Worm (Caenorhabditis elegans): ENCODE results near the gene Y73F4A.1.

Gene Y73F4A.1

ce11 chrIV:9002636-9003035 lies 42.5 kb downstream of the Y73F4A.1 start, which contains the start of gene C53D6.8:
Gene C53D6.8 (minus strand): TSS chrIV:9002736.
- TF ChIP-seq ztf-23 (GFP tag; IDR thresholded peaks at IDR 0.05): no peak
- TF ChIP-seq ref-1 (GFP tag; conservative IDR thresholded peaks at IDR 0.05): no peak
- TF ChIP-seq tab-1 (GFP tag; IDR thresholded peaks at IDR 0.05): no peak
- no peak for TF ChIP-seq cog-1 (tag; optimal IDR thresholded peaks at IDR 0.05)
- TF ChIP-seq ztf-29 (GFP tag; IDR thresholded peaks at IDR 0.05): no peak
- no peak for TF ChIP-seq klf-2 (GFP tag; conservative IDR thresholded peaks at IDR 0.05)
- TF ChIP-seq T22C8.4 (GFP tag; IDR thresholded peaks at IDR 0.05): no peak
- TF ChIP-seq med-1 (GFP tag; optimal IDR thresholded peaks at IDR 0.05; ENCODE audit: insufficient read depth): no peak
- no peak for TF ChIP-seq flt-1 (GFP tag; IDR thresholded peaks at IDR 0.05)

DNA sequence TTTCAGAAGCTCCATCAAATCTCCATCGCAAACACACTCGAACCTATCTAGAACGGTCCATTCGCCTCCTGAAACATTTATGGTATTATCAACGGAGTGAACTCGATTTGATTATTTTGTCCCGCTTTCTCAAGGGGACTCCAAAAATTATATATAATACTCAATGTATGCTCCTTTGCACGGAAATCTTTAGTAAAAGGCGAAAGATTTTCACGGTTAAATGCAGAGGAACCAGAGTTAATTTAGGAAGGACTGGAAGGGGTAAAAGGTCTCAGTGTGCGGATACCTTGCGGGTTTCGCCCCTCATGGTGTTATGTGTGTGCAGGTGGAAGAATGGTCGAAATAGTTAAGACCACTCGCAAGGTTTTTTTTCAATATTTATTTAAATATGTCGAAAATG lies 44.0 kb downstream of the Y73F4A.1 start:
- TF ChIP-seq cog-1 (tag; optimal IDR thresholded peaks at IDR 0.05) (no peak), flt-1 (GFP tag; IDR thresholded peaks at IDR 0.05) (no peak), ztf-29 (GFP tag; IDR thresholded peaks at IDR 0.05) (no peak), ref-1 (GFP tag; conservative IDR thresholded peaks at IDR 0.05) (no peak), klf-2 (GFP tag; conservative IDR thresholded peaks at IDR 0.05) (no peak), tab-1 (GFP tag; IDR thresholded peaks at IDR 0.05) (no peak), med-1 (GFP tag; optimal IDR thresholded peaks at IDR 0.05; ENCODE audit: insufficient read depth) (no peak), ztf-23 (GFP tag; IDR thresholded peaks at IDR 0.05) (no peak), T22C8.4 (GFP tag; IDR thresholded peaks at IDR 0.05) (no peak)

DNA sequence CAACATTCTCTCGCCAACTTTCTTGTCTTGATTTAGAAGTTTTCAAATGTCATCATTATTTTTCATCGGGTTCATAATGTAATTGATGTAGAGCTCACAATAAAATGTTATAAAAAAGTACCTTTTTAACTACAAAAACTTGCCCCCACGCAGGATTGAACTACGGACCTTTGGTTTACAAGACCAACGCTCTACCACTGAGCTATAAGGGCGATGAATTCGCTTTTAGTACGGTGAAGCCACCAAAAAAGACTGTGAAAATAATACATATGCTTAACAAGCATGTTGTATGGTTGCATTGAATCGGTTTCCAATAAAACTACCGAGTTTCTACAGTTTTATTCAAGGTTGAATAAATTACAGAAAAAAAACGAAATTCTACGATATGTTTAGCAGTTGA lies 44.5 kb downstream of the Y73F4A.1 start:
- TF ChIP-seq klf-2 (GFP tag; conservative IDR thresholded peaks at IDR 0.05) (no peak), T22C8.4 (GFP tag; IDR thresholded peaks at IDR 0.05) (no peak), ref-1 (GFP tag; conservative IDR thresholded peaks at IDR 0.05) (no peak), ztf-23 (GFP tag; IDR thresholded peaks at IDR 0.05) (no peak), cog-1 (tag; optimal IDR thresholded peaks at IDR 0.05) (no peak), flt-1 (GFP tag; IDR thresholded peaks at IDR 0.05) (no peak), ztf-29 (GFP tag; IDR thresholded peaks at IDR 0.05) (no peak), med-1 (GFP tag; optimal IDR thresholded peaks at IDR 0.05; ENCODE audit: insufficient read depth) (no peak), tab-1 (GFP tag; IDR thresholded peaks at IDR 0.05) (no peak)

ce11 chrIV:8994487-8994886 lies 50.7 kb downstream of the Y73F4A.1 start:
- TF ChIP-seq flt-1 (GFP tag; IDR thresholded peaks at IDR 0.05): no peak
- TF ChIP-seq ref-1 (GFP tag; conservative IDR thresholded peaks at IDR 0.05): no peak
- no peak for TF ChIP-seq cog-1 (tag; optimal IDR thresholded peaks at IDR 0.05)
- no peak for TF ChIP-seq T22C8.4 (GFP tag; IDR thresholded peaks at IDR 0.05)
- TF ChIP-seq med-1 (GFP tag; optimal IDR thresholded peaks at IDR 0.05; ENCODE audit: insufficient read depth): no peak
- no peak for TF ChIP-seq ztf-29 (GFP tag; IDR thresholded peaks at IDR 0.05)
- TF ChIP-seq ztf-23 (GFP tag; IDR thresholded peaks at IDR 0.05): no peak
- no peak for TF ChIP-seq tab-1 (GFP tag; IDR thresholded peaks at IDR 0.05)
- no peak for TF ChIP-seq klf-2 (GFP tag; conservative IDR thresholded peaks at IDR 0.05)

Data from whole organism, midembryonic.